Fruit fly (Drosophila melanogaster) whole organism, embryonic: Measurements from ENCODE around the gene kis.

Experiments
- ATbp ChIP-seq: fragments of 200-800 bp; sonication (Bioruptor generic); optimal IDR thresholded peaks from 2 replicates; lab custom pipeline; 2017; ENCODE audit warnings: missing biosample characterization, mild to moderate bottlenecking, missing genetic modification characterization, missing genetic modification reagents
- Atf6 ChIP-seq: fragments of 200-800 bp; sonication (Bioruptor generic); IDR thresholded peaks from 2 replicates; pipeline ENCODE4 v1.3.6; 2022; ENCODE audit warnings: missing biosample characterization, missing genetic modification characterization
- CG12391 ChIP-seq: fragments of 200-800 bp; sonication (Bioruptor generic); optimal IDR thresholded peaks from 3 replicates; lab custom pipeline; 2018; ENCODE audit warnings: missing biosample characterization, mild to moderate bottlenecking, missing genetic modification characterization, moderate library complexity
- CG15601 ChIP-seq: fragments of 200-800 bp; sonication (Bioruptor generic); optimal IDR thresholded peaks from 3 replicates; lab custom pipeline; 2019; ENCODE audit warnings: missing biosample characterization, mild to moderate bottlenecking, missing genetic modification characterization, moderate library complexity
- CG1647 ChIP-seq: fragments of 200-800 bp; sonication (Bioruptor generic); optimal IDR thresholded peaks from 3 replicates; lab custom pipeline; 2016; ENCODE audit warnings: missing biosample characterization, missing genetic modification characterization
- CG16779 ChIP-seq: fragments of 200-800 bp; sonication (Bioruptor generic); IDR thresholded peaks from 2 replicates; pipeline ENCODE4 v1.3.6; 2022; ENCODE audit warnings: missing biosample characterization, missing genetic modification characterization
- CG17385 ChIP-seq: fragments of 200-800 bp; sonication (Bioruptor generic); optimal IDR thresholded peaks from 3 replicates; lab custom pipeline; 2018; ENCODE audit warnings: missing biosample characterization, mild to moderate bottlenecking, missing genetic modification characterization
- CG2712 ChIP-seq: fragments of 200-800 bp; optimal IDR thresholded peaks from 3 replicates; lab custom pipeline; 2019; ENCODE audit warnings: missing biosample characterization, mild to moderate bottlenecking, missing genetic modification characterization, moderate library complexity
- CG2875 ChIP-seq: fragments of 200-800 bp; sonication (Bioruptor generic); optimal IDR thresholded peaks from 2 replicates; lab custom pipeline; 2017; ENCODE audit warnings: missing biosample characterization, mild to moderate bottlenecking, missing genetic modification characterization, missing genetic modification reagents
- CG3281 ChIP-seq: fragments of 200-800 bp; sonication (Bioruptor generic); optimal IDR thresholded peaks from 3 replicates; lab custom pipeline; 2017; ENCODE audit warnings: missing biosample characterization, mild to moderate bottlenecking, missing genetic modification characterization
- CG34422 ChIP-seq: fragments of 200-800 bp; sonication (Bioruptor generic); IDR thresholded peaks from 3 replicates; pipeline ENCODE4 v1.3.6; 2022; ENCODE audit warnings: missing biosample characterization, missing genetic modification characterization
- CG6689 ChIP-seq: fragments of 200-800 bp; sonication (Bioruptor generic); IDR thresholded peaks from 2 replicates; pipeline ENCODE4 v1.3.6; 2022; ENCODE audit warnings: missing biosample characterization, missing genetic modification characterization
- CG7556 ChIP-seq: fragments of 200-800 bp; sonication (Bioruptor generic); optimal IDR thresholded peaks from 2 replicates; lab custom pipeline; 2017; ENCODE audit warnings: missing biosample characterization, mild to moderate bottlenecking, missing genetic modification characterization
- CG8388 ChIP-seq: fragments of 200-800 bp; sonication (Bioruptor generic); optimal IDR thresholded peaks from 2 replicates; lab custom pipeline; 2019; ENCODE audit warnings: missing biosample characterization, mild to moderate bottlenecking, missing genetic modification characterization, moderate library complexity
- CG8478 ChIP-seq: fragments of >200 bp; optimal IDR thresholded peaks from 2 replicates; lab custom pipeline; 2018
- CG9876 ChIP-seq: fragments of 200-800 bp; sonication (Bioruptor generic); optimal IDR thresholded peaks from 2 replicates; lab custom pipeline; 2016; ENCODE audit warnings: missing biosample characterization, missing genetic modification characterization
- Dek ChIP-seq: fragments of 200-800 bp; sonication (Bioruptor generic); optimal IDR thresholded peaks from 3 replicates; lab custom pipeline; 2019; ENCODE audit warnings: missing biosample characterization, mild to moderate bottlenecking, missing genetic modification characterization, moderate library complexity
- Ets97D ChIP-seq: fragments of 200-800 bp; sonication (Bioruptor generic); optimal IDR thresholded peaks from 3 replicates; lab custom pipeline; 2016; ENCODE audit warnings: missing biosample characterization, missing genetic modification characterization
- Fer2 ChIP-seq: fragments of 200-800 bp; sonication (Bioruptor generic); optimal IDR thresholded peaks from 2 replicates; lab custom pipeline; 2018; ENCODE audit warnings: missing biosample characterization, mild to moderate bottlenecking, missing genetic modification characterization, moderate library complexity
- Med ChIP-seq: fragments of 200-800 bp; sonication (Bioruptor generic); peaks from one replicate; lab custom pipeline; 2016; ENCODE audit warnings: missing biosample characterization, missing genetic modification characterization, mild to moderate bottlenecking, inconsistent platforms, moderate library complexity
- Myb ChIP-seq: fragments of 200-800 bp; sonication (Bioruptor generic); optimal IDR thresholded peaks from 2 replicates; lab custom pipeline; 2016; ENCODE audit warnings: missing biosample characterization, missing genetic modification characterization
- Nf-YA ChIP-seq: fragments of 200-800 bp; sonication (Bioruptor generic); IDR thresholded peaks from 2 replicates; pipeline ENCODE4 v1.3.6; 2022; ENCODE audit warnings: missing biosample characterization, missing genetic modification characterization
- Nf-YB ChIP-seq: fragments of 200-800 bp; sonication (Bioruptor generic); optimal IDR thresholded peaks from 3 replicates; lab custom pipeline; 2019; ENCODE audit warnings: missing biosample characterization, mild to moderate bottlenecking, missing genetic modification characterization, moderate library complexity
- Nf-YC ChIP-seq: fragments of 200-800 bp; optimal IDR thresholded peaks from 3 replicates; lab custom pipeline; 2019; ENCODE audit warnings: missing biosample characterization, mild to moderate bottlenecking, missing genetic modification characterization, moderate library complexity
- Pdp1 ChIP-seq, 2 experiments: fragments of 200-800 bp; sonication (Bioruptor generic); optimal IDR thresholded peaks; 3 replicates each; lab custom pipeline; 2016; ENCODE audit warnings: missing biosample characterization in 2 of 2, missing genetic modification characterization in 2 of 2, mild to moderate bottlenecking in 1 of 2, moderate library complexity in 1 of 2
- Sox102F ChIP-seq: fragments of 200-800 bp; sonication (Bioruptor generic); optimal IDR thresholded peaks from 2 replicates; lab custom pipeline; 2018; ENCODE audit warnings: missing biosample characterization, mild to moderate bottlenecking, missing genetic modification characterization, moderate library complexity
- YL-1 ChIP-seq: fragments of 200-800 bp; sonication (Bioruptor generic); optimal IDR thresholded peaks from 3 replicates; lab custom pipeline; 2017; ENCODE audit warnings: missing biosample characterization, mild to moderate bottlenecking, missing genetic modification characterization
- ap ChIP-seq: fragments of 200-800 bp; sonication (Bioruptor generic); IDR thresholded peaks from 2 replicates; pipeline ENCODE4 v1.3.6; 2022; ENCODE audit warnings: missing biosample characterization, missing genetic modification characterization
- bsh ChIP-seq, 2 experiments: fragments of 200-800 bp; sonication (Bioruptor generic); optimal IDR thresholded peaks; 2 replicates each; lab custom pipeline; 2017 to 2018; ENCODE audit warnings: mild to moderate bottlenecking in 2 of 2, missing biosample characterization in 2 of 2, missing genetic modification characterization in 2 of 2, moderate library complexity in 1 of 2
- crc ChIP-seq: fragments of 200-800 bp; sonication (Bioruptor generic); optimal IDR thresholded peaks from 2 replicates; lab custom pipeline; 2016; ENCODE audit warnings: missing biosample characterization, missing genetic modification characterization
- cwo ChIP-seq: fragments of 200-800 bp; sonication (Bioruptor generic); optimal IDR thresholded peaks from 3 replicates; lab custom pipeline; 2017; ENCODE audit warnings: missing biosample characterization, missing genetic modification characterization, mild to moderate bottlenecking, moderate library complexity, missing genetic modification reagents
- eve ChIP-seq, 2 experiments: fragments of >200 bp; optimal IDR thresholded peaks; 2 replicates each; lab custom pipeline; 2017; ENCODE audit warnings: missing biosample characterization in 2 of 2, missing genetic modification characterization in 2 of 2
- fd96Cb ChIP-seq: fragments of 200-800 bp; sonication (Bioruptor generic); optimal IDR thresholded peaks from 2 replicates; lab custom pipeline; 2018; ENCODE audit warnings: missing biosample characterization, mild to moderate bottlenecking, missing genetic modification characterization, moderate library complexity
- gfzf ChIP-seq: fragments of 200-800 bp; sonication (Bioruptor generic); optimal IDR thresholded peaks from 2 replicates; lab custom pipeline; 2016; ENCODE audit warnings: missing biosample characterization, mild to moderate bottlenecking, missing genetic modification characterization, moderate library complexity
- ind ChIP-seq: fragments of 200-800 bp; sonication (Bioruptor generic); optimal IDR thresholded peaks from 3 replicates; lab custom pipeline; 2016; ENCODE audit warnings: missing biosample characterization, missing genetic modification characterization
- jumu ChIP-seq: fragments of 200-800 bp; sonication (Bioruptor generic); optimal IDR thresholded peaks from 3 replicates; lab custom pipeline; 2016; ENCODE audit warnings: missing biosample characterization, missing genetic modification characterization
- kni ChIP-seq: fragments of 200-800 bp; sonication (Bioruptor generic); optimal IDR thresholded peaks from 3 replicates; lab custom pipeline; 2017; ENCODE audit warnings: mild to moderate bottlenecking, missing biosample characterization, missing genetic modification reagents, missing genetic modification characterization
- lov ChIP-seq, 2 experiments: fragments of 200-800 bp in 1 of 2; fragments of >200 bp in 1 of 2; sonication (Bioruptor generic) in 1 of 2; IDR thresholded peaks in 1 of 2; optimal IDR thresholded peaks in 1 of 2; 2 replicates in 1 of 2; 3 replicates in 1 of 2; pipeline versions ENCODE4 v1.3.6 to Lab custom; 2017 to 2022; ENCODE audit warnings: missing biosample characterization in 1 of 2, missing genetic modification characterization in 1 of 2
- nerfin-1 ChIP-seq: fragments of 200-800 bp; sonication (Bioruptor generic); optimal IDR thresholded peaks from 3 replicates; lab custom pipeline; 2019; ENCODE audit warnings: missing biosample characterization, mild to moderate bottlenecking, missing genetic modification characterization, moderate library complexity
- pfk ChIP-seq: fragments of 200-800 bp; sonication (Bioruptor generic); optimal IDR thresholded peaks from 2 replicates; lab custom pipeline; 2018; ENCODE audit warnings: missing biosample characterization, mild to moderate bottlenecking, missing genetic modification characterization, moderate library complexity
- pros ChIP-seq: fragments of 200-800 bp; sonication (Bioruptor generic); optimal IDR thresholded peaks from 3 replicates; lab custom pipeline; 2019; ENCODE audit warnings: missing biosample characterization, mild to moderate bottlenecking, missing genetic modification characterization, moderate library complexity
- pum ChIP-seq: fragments of 200-800 bp; sonication (Bioruptor generic); optimal IDR thresholded peaks from 2 replicates; lab custom pipeline; 2016; ENCODE audit warnings: missing biosample characterization, missing genetic modification characterization
- sd ChIP-seq: fragments of 200-800 bp; sonication (Bioruptor generic); optimal IDR thresholded peaks from 3 replicates; lab custom pipeline; 2018; ENCODE audit warnings: missing biosample characterization, mild to moderate bottlenecking, missing genetic modification characterization, moderate library complexity
- seq ChIP-seq: fragments of 200-800 bp; sonication (Bioruptor generic); IDR thresholded peaks from 2 replicates; pipeline ENCODE4 v1.3.6; 2022; ENCODE audit warnings: missing biosample characterization, missing genetic modification characterization
- stc ChIP-seq: fragments of 200-800 bp; sonication (Bioruptor generic); IDR thresholded peaks from 2 replicates; pipeline ENCODE4 v1.3.6; 2022; ENCODE audit warnings: missing biosample characterization, missing genetic modification characterization
- tin ChIP-seq: fragments of 200-800 bp; sonication (Bioruptor generic); optimal IDR thresholded peaks from 3 replicates; lab custom pipeline; 2016; ENCODE audit warnings: missing biosample characterization, missing genetic modification characterization
- zen2 ChIP-seq: fragments of 200-800 bp; sonication (Bioruptor generic); IDR thresholded peaks from 3 replicates; pipeline ENCODE4 v1.3.6; 2022; ENCODE audit warnings: missing biosample characterization, missing genetic modification characterization; ENCODE audit not compliant: partially characterized antibody
- zf30C ChIP-seq: fragments of 200-800 bp; sonication (Bioruptor generic); optimal IDR thresholded peaks from 3 replicates; lab custom pipeline; 2018; ENCODE audit warnings: missing biosample characterization, mild to moderate bottlenecking, missing genetic modification characterization

The kis gene

DNA sequence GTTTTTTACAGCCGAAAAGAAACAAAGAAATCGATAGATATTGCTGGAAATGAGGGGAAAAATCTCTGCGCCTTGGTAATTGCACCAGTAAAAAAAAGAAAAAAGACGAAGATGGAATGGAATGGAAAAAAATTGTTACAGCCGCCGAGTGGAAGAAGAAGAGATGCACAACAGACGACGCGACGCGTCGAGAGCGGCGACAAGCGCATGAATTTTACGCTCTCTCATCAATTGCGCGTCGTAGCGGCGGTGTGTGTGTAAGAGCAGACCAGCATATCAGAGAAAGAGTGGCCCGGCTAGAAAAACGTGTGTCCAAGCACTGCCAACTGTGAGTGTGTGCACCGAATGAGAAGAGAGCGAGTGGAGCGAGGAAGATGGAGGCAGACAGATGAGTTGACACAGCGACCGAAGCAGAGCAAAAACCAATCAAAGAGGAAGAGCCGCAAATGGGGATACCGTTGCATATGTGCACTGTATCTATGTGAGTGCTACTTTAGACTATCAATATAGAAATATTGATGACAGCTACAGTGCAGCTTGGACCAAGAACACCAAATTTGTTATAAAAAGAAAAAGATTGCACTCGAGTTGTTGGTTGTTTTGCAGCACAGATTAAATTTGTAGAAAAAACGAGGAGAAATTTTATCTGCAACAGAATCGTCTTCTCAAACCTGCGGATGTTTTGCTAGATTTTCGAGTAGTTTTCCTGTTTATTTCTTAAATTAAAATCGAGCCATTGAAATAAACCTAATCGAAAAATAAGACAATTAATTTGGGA, 1.4 kb downstream of the kis start (continued):
- TF ChIP-seq CG1647 (GFP tag; lab: Kevin White, UChicago) (no peak), kni (GFP tag; lab: Kevin White, UChicago) (peak; percentile 94), pros (GFP tag; lab: Kevin White, UChicago) (peak; percentile 91), CG7556 (peak; percentile 22), zen2 (GFP tag; lab: Robert Waterston, UW) (peak; percentile 82), Nf-YC (peak; percentile 25), CG6689 (GFP tag; lab: Robert Waterston, UW) (0 out of 2 replicates have a peak, but pooled peaks have one; percentile 38), CG8478 (peak; percentile 20), sd (tag; lab: Kevin White, UChicago) (peak; percentile 60), CG3281 (GFP tag; lab: Kevin White, UChicago) (no peak), cwo (peak; percentile 84), lov (optimal IDR thresholded peaks at IDR 0.05; lab: Kevin White, UChicago) (no peak), lov (GFP tag; IDR thresholded peaks at IDR 0.05; lab: Robert Waterston, UW) (0 out of 3 replicates have a peak, but pooled peaks have one; percentile 14), Myb (GFP tag; lab: Kevin White, UChicago) (no peak), ATbp (GFP tag; lab: Kevin White, UChicago) (no peak), CG17385 (GFP tag; lab: Kevin White, UChicago) (peak; percentile 97), jumu (GFP tag; lab: Kevin White, UChicago) (no peak), Dek (tag; lab: Kevin White, UChicago) (no peak), bsh (GFP tag; optimal IDR thresholded peaks at IDR 0.05; lab: Kevin White, UChicago) (peak; percentile 23 to 44), CG2712 (tag; lab: Kevin White, UChicago) (peak; percentile 8), Nf-YB (GFP tag; lab: Kevin White, UChicago) (peak; percentile 42), pfk (GFP tag; lab: Kevin White, UChicago) (peak; percentile 24), ap (GFP tag; lab: Robert Waterston, UW) (no peak), Fer2 (no peak), eve (GFP tag; optimal IDR thresholded peaks at IDR 0.05; lab: Kevin White, UChicago) (peak in 1 of 2 experiments; percentile 48), fd96Cb (no peak), ind (no peak), tin (GFP tag; lab: Kevin White, UChicago) (no peak), Med (GFP tag; lab: Kevin White, UChicago) (peak; percentile 42), YL-1 (GFP tag; lab: Kevin White, UChicago) (peak; percentile 13), nerfin-1 (tag; lab: Kevin White, UChicago) (peak; percentile 3), CG2875 (GFP tag; lab: Kevin White, UChicago) (no peak), seq (GFP tag; lab: Robert Waterston, UW) (peak; percentile 6), CG12391 (peak; percentile 6), zf30C (GFP tag; lab: Kevin White, UChicago) (peak; percentile 11), Sox102F (GFP tag; lab: Kevin White, UChicago) (peak; percentile 42), CG16779 (GFP tag; lab: Robert Waterston, UW) (0 out of 2 replicates have a peak, but pooled peaks have one; percentile 9), CG15601 (tag; lab: Kevin White, UChicago) (peak; percentile 0), Nf-YA (no peak), Atf6 (peak; percentile 15; the same call in 1 of the 2 replicates), Ets97D (GFP tag; lab: Kevin White, UChicago) (no peak), pum (GFP tag; lab: Kevin White, UChicago) (no peak), Pdp1 (GFP tag; optimal IDR thresholded peaks at IDR 0.05; lab: Kevin White, UChicago) (peak in 1 of 2 experiments; percentile 42), stc (GFP tag; lab: Robert Waterston, UW) (no peak), CG9876 (GFP tag; lab: Kevin White, UChicago) (no peak), CG8388 (GFP tag; lab: Kevin White, UChicago) (peak; percentile 24), crc (GFP tag; lab: Kevin White, UChicago) (no peak), CG34422 (GFP tag; lab: Robert Waterston, UW) (no peak; the same call in 2 of the 3 replicates), gfzf (no peak)
